2 fruit fly cellular contexts compared by ENCODE assay signal in the genomic region with DNA sequence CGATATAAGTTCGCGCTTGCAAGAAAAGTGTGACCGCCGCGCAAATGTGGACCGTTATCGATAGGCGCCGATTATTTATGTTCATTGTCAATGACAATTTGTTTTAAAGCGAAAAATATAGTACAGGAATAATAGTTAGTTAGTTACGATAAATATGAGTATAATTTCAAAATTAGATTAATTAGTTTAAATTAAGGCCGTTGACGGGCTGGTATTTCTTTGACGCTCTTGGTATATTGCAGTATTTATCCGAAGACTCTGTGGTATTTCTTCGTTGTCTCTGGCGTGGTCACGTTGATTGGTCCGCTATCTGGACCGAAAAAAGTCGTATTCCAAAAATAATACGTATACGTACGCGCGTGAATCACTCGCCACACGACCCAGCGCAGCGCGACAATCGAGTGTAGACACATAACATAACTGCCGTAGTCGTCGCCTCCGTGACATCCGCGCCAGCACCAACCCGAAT.
A peak's percentile ranks its signal among the peaks of the same experiment; 100 is the strongest.
TF ChIP-seq lines count a peak whose summit lies in the region.

No protein-coding gene starts in this region.

TF ChIP-seq in whole organism, adult, 20 proteins besides CTCF, POLR2A, EP300 and RAD21 (continued from another document):
- TF ChIP-seq bab1 (GFP tag; optimal IDR thresholded peaks at IDR 0.05; lab: Kevin White, UChicago): peak; percentile 33
- TF ChIP-seq Clk (GFP tag; optimal IDR thresholded peaks at IDR 0.05; lab: Kevin White, UChicago): no peak

TF ChIP-seq in whole organism, embryonic, 481 proteins besides CTCF, POLR2A, EP300 and RAD21 (continued from another document and continues in another):
- TF ChIP-seq oc (tag; optimal IDR thresholded peaks at IDR 0.05; lab: Kevin White, UChicago) (no peak), CG1647 (GFP tag; optimal IDR thresholded peaks at IDR 0.05; lab: Kevin White, UChicago) (no peak), CG32767 (GFP tag; IDR thresholded peaks at IDR 0.05; lab: Robert Waterston, UW) (peak; percentile 45; the same call in 1 of the 2 replicates), Jarid2 (GFP tag; optimal IDR thresholded peaks at IDR 0.05; lab: Kevin White, UChicago) (peak; percentile 46), E2f2 (GFP tag; IDR thresholded peaks at IDR 0.05; lab: Robert Waterston, UW) (peak; percentile 95), caup (GFP tag; optimal IDR thresholded peaks at IDR 0.05; lab: Kevin White, UChicago; ENCODE audit: severe bottlenecking) (peak; percentile 41), CrebB (tag; optimal IDR thresholded peaks at IDR 0.05; lab: Kevin White, UChicago) (peak; percentile 4), lilli (GFP tag; optimal IDR thresholded peaks at IDR 0.05; lab: Kevin White, UChicago) (peak; percentile 19), CG34224 (GFP tag; IDR thresholded peaks at IDR 0.05; lab: Robert Waterston, UW; ENCODE audit: partially characterized antibody) (peak; percentile 51; the same call in 2 of the 3 replicates), knrl (GFP tag; IDR thresholded peaks at IDR 0.05; lab: Robert Waterston, UW; ENCODE audit: partially characterized antibody) (peak; percentile 60), phol (tag; optimal IDR thresholded peaks at IDR 0.05; lab: Kevin White, UChicago) (peak; percentile 40), sob (GFP tag; IDR thresholded peaks at IDR 0.05; lab: Robert Waterston, UW) (0 out of 2 replicates have a peak, but pooled peaks have one; percentile 9), Myb (GFP tag; optimal IDR thresholded peaks at IDR 0.05; lab: Kevin White, UChicago) (peak; percentile 47), CG16813 (GFP tag; IDR thresholded peaks at IDR 0.05; lab: Robert Waterston, UW; ENCODE audit: partially characterized antibody) (peak; percentile 68), MBD-R2 (GFP tag; IDR thresholded peaks at IDR 0.05; lab: Robert Waterston, UW) (peak; percentile 41; the same call in 1 of the 2 replicates), CG12659 (GFP tag; optimal IDR thresholded peaks at IDR 0.05; lab: Kevin White, UChicago) (peak; percentile 68), CG14710 (tag; optimal IDR thresholded peaks at IDR 0.05; lab: Kevin White, UChicago) (peak; percentile 65), pzg (GFP tag; optimal IDR thresholded peaks at IDR 0.05; lab: Kevin White, UChicago) (peak; percentile 87), CG34376 (GFP tag; optimal IDR thresholded peaks at IDR 0.05; lab: Kevin White, UChicago) (peak; percentile 37), CG13775 (GFP tag; optimal IDR thresholded peaks at IDR 0.05; lab: Kevin White, UChicago) (peak; percentile 10), hkb (optimal IDR thresholded peaks at IDR 0.05; lab: Kevin White, UChicago) (peak; percentile 21), hkb (GFP tag; IDR thresholded peaks at IDR 0.05; lab: Robert Waterston, UW) (no peak; the same call in 1 of the 2 replicates), row (GFP tag; IDR thresholded peaks at IDR 0.05; lab: Robert Waterston, UW) (0 out of 3 replicates have a peak, but pooled peaks have one; percentile 12), sens (GFP tag; lab: Kevin White, UChicago) (peak; percentile 76), CkIIα-i1 (GFP tag; IDR thresholded peaks at IDR 0.05; lab: Robert Waterston, UW) (no peak), CG10267 (tag; optimal IDR thresholded peaks at IDR 0.05; lab: Kevin White, UChicago) (peak; percentile 59), pho (GFP tag; optimal IDR thresholded peaks at IDR 0.05; lab: Kevin White, UChicago) (peak; percentile 22), CG15073 (GFP tag; optimal IDR thresholded peaks at IDR 0.05; lab: Kevin White, UChicago) (no peak), NK7.1 (GFP tag; optimal IDR thresholded peaks at IDR 0.05; lab: Kevin White, UChicago) (no peak), Scr (GFP tag; IDR thresholded peaks at IDR 0.05; lab: Robert Waterston, UW; ENCODE audit: partially characterized antibody) (peak; percentile 68), CG12071 (GFP tag; optimal IDR thresholded peaks at IDR 0.05; lab: Kevin White, UChicago) (peak; percentile 7), chm (GFP tag; IDR thresholded peaks at IDR 0.05; lab: Robert Waterston, UW) (peak; percentile 21; the same call in 1 of the 2 replicates), CG17385 (GFP tag; optimal IDR thresholded peaks at IDR 0.05; lab: Kevin White, UChicago) (no peak), CG13287 (GFP tag; IDR thresholded peaks at IDR 0.05; lab: Robert Waterston, UW; ENCODE audit: partially characterized antibody) (peak; percentile 71), trem (tag; optimal IDR thresholded peaks at IDR 0.05; lab: Kevin White, UChicago) (peak; percentile 78), stwl (tag; optimal IDR thresholded peaks at IDR 0.05; lab: Kevin White, UChicago) (peak; percentile 64), Hmr (GFP tag; optimal IDR thresholded peaks at IDR 0.05; lab: Kevin White, UChicago) (peak; percentile 6), Bgb (GFP tag; IDR thresholded peaks at IDR 0.05; lab: Robert Waterston, UW; ENCODE audit: partially characterized antibody) (peak; percentile 37; the same call in 1 of the 2 replicates), lbe (GFP tag; optimal IDR thresholded peaks at IDR 0.05; lab: Kevin White, UChicago) (peak; percentile 48), Taf1 (GFP tag; IDR thresholded peaks at IDR 0.05; lab: Robert Waterston, UW) (no peak), amos (GFP tag; IDR thresholded peaks at IDR 0.05; lab: Robert Waterston, UW; ENCODE audit: partially characterized antibody) (peak; percentile 53), nmo (GFP tag; optimal IDR thresholded peaks at IDR 0.05; lab: Kevin White, UChicago) (peak; percentile 56), Nf-YC (tag; optimal IDR thresholded peaks at IDR 0.05; lab: Kevin White, UChicago) (peak; percentile 58), p53 (GFP tag; optimal IDR thresholded peaks at IDR 0.05; lab: Kevin White, UChicago) (no peak), CG11560 (tag; IDR thresholded peaks at IDR 0.05; lab: Robert Waterston, UW) (no peak), CG15514 (GFP tag; optimal IDR thresholded peaks at IDR 0.05; lab: Kevin White, UChicago) (peak; percentile 37), HLH3B (GFP tag; IDR thresholded peaks at IDR 0.05; lab: Robert Waterston, UW) (no peak), CG15601 (tag; optimal IDR thresholded peaks at IDR 0.05; lab: Kevin White, UChicago) (peak; percentile 40), hbn (GFP tag; IDR thresholded peaks at IDR 0.05; lab: Robert Waterston, UW; ENCODE audit: partially characterized antibody) (0 out of 2 replicates have a peak, but pooled peaks have one; percentile 31), CG9437 (GFP tag; optimal IDR thresholded peaks at IDR 0.05; lab: Kevin White, UChicago) (no peak), Med (GFP tag; lab: Kevin White, UChicago) (peak; percentile 83), Stat92E (GFP tag; optimal IDR thresholded peaks at IDR 0.05; lab: Kevin White, UChicago) (peak in 1 of 3 experiments; percentile 51), CG12299 (tag; optimal IDR thresholded peaks at IDR 0.05; lab: Kevin White, UChicago) (peak; percentile 12), Ets65A (GFP tag; lab: Kevin White, UChicago) (peak; percentile 25), h (optimal IDR thresholded peaks at IDR 0.05; lab: Kevin White, UChicago) (no peak), HmgZ (tag; optimal IDR thresholded peaks at IDR 0.05; lab: Kevin White, UChicago) (peak; percentile 45), sisA (GFP tag; IDR thresholded peaks at IDR 0.05; lab: Robert Waterston, UW) (no peak), CG14860 (GFP tag; IDR thresholded peaks at IDR 0.05; lab: Robert Waterston, UW; ENCODE audit: partially characterized antibody) (peak; percentile 46; the same call in 2 of the 3 replicates), pros (GFP tag; optimal IDR thresholded peaks at IDR 0.05; lab: Kevin White, UChicago) (no peak), CG12391 (tag; optimal IDR thresholded peaks at IDR 0.05; lab: Kevin White, UChicago) (peak; percentile 42), NfI (GFP tag; optimal IDR thresholded peaks at IDR 0.05; lab: Kevin White, UChicago) (no peak), MESR4 (GFP tag; optimal IDR thresholded peaks at IDR 0.05; lab: Kevin White, UChicago) (peak; percentile 94), sna (GFP tag; IDR thresholded peaks at IDR 0.05; lab: Robert Waterston, UW; ENCODE audit: partially characterized antibody) (0 out of 2 replicates have a peak, but pooled peaks have one; percentile 41), CG6791 (GFP tag; IDR thresholded peaks at IDR 0.05; lab: Robert Waterston, UW; ENCODE audit: partially characterized antibody) (peak; percentile 63; the same call in 2 of the 3 replicates), CG9797 (GFP tag; optimal IDR thresholded peaks at IDR 0.05; lab: Kevin White, UChicago) (peak; percentile 99), Dbx (GFP tag; IDR thresholded peaks at IDR 0.05; lab: Robert Waterston, UW) (no peak; the same call in 2 of the 3 replicates), shn (GFP tag; optimal IDR thresholded peaks at IDR 0.05; lab: Kevin White, UChicago) (no peak), ara (GFP tag; IDR thresholded peaks at IDR 0.05; lab: Robert Waterston, UW) (no peak), Dp (GFP tag; optimal IDR thresholded peaks at IDR 0.05; lab: Kevin White, UChicago) (peak; percentile 94), CG2712 (tag; optimal IDR thresholded peaks at IDR 0.05; lab: Kevin White, UChicago) (peak; percentile 30), slou (GFP tag; optimal IDR thresholded peaks at IDR 0.05; lab: Kevin White, UChicago) (no peak), CG18262 (tag; optimal IDR thresholded peaks at IDR 0.05; lab: Kevin White, UChicago) (peak; percentile 5), inv (GFP tag; IDR thresholded peaks at IDR 0.05; lab: Robert Waterston, UW; ENCODE audit: partially characterized antibody) (peak; percentile 29; the same call in 1 of the 2 replicates), CG33213 (GFP tag; optimal IDR thresholded peaks at IDR 0.05; lab: Kevin White, UChicago) (peak; percentile 32), CG10959 (GFP tag; IDR thresholded peaks at IDR 0.05; lab: Robert Waterston, UW) (no peak), Fer1 (GFP tag; optimal IDR thresholded peaks at IDR 0.05; lab: Kevin White, UChicago) (peak; percentile 47), CG17361 (GFP tag; IDR thresholded peaks at IDR 0.05; lab: Robert Waterston, UW) (peak; percentile 23; the same call in 1 of the 3 replicates), Lpt (GFP tag; optimal IDR thresholded peaks at IDR 0.05; lab: Kevin White, UChicago) (no peak), eyg (GFP tag; optimal IDR thresholded peaks at IDR 0.05; lab: Kevin White, UChicago) (no peak), Hr78 (GFP tag; optimal IDR thresholded peaks at IDR 0.05; lab: Kevin White, UChicago) (peak in 1 of 2 experiments; percentile 25), Pdp1 (GFP tag; optimal IDR thresholded peaks at IDR 0.05; lab: Kevin White, UChicago) (peak in 1 of 2 experiments; percentile 50), Sry-δ (GFP tag; optimal IDR thresholded peaks at IDR 0.05; lab: Kevin White, UChicago) (peak; percentile 57), CG3407 (GFP tag; optimal IDR thresholded peaks at IDR 0.05; lab: Kevin White, UChicago) (no peak), CG15011 (GFP tag; optimal IDR thresholded peaks at IDR 0.05; lab: Kevin White, UChicago) (no peak), CG4328 (GFP tag; optimal IDR thresholded peaks at IDR 0.05; lab: Kevin White, UChicago) (no peak), HLH4C (GFP tag; IDR thresholded peaks at IDR 0.05; lab: Robert Waterston, UW; ENCODE audit: partially characterized antibody) (peak; percentile 63; the same call in 2 of the 3 replicates), tin (GFP tag; optimal IDR thresholded peaks at IDR 0.05; lab: Kevin White, UChicago) (no peak), Bteb2 (GFP tag; optimal IDR thresholded peaks at IDR 0.05; lab: Kevin White, UChicago) (no peak), Ets97D (GFP tag; optimal IDR thresholded peaks at IDR 0.05; lab: Kevin White, UChicago) (peak; percentile 63), vnd (GFP tag; IDR thresholded peaks at IDR 0.05; lab: Robert Waterston, UW; ENCODE audit: partially characterized antibody) (peak; percentile 48; the same call in 1 of the 3 replicates), exex (tag; optimal IDR thresholded peaks at IDR 0.05; lab: Kevin White, UChicago) (no peak), seq (GFP tag; IDR thresholded peaks at IDR 0.05; lab: Robert Waterston, UW) (no peak), bbx (GFP tag; IDR thresholded peaks at IDR 0.05; lab: Robert Waterston, UW; ENCODE audit: partially characterized antibody) (peak; percentile 43; the same call in 1 of the 2 replicates), grau (tag; optimal IDR thresholded peaks at IDR 0.05; lab: Kevin White, UChicago) (peak; percentile 21), repo (GFP tag; optimal IDR thresholded peaks at IDR 0.05; lab: Kevin White, UChicago) (no peak), dimm (GFP tag; IDR thresholded peaks at IDR 0.05; lab: Robert Waterston, UW) (no peak), CG10366 (GFP tag; IDR thresholded peaks at IDR 0.05; lab: Robert Waterston, UW) (no peak), YL-1 (GFP tag; optimal IDR thresholded peaks at IDR 0.05; lab: Kevin White, UChicago) (peak; percentile 58), Dref (GFP tag; IDR thresholded peaks at IDR 0.05; lab: Robert Waterston, UW) (peak; percentile 79), tll (GFP tag; optimal IDR thresholded peaks at IDR 0.05; lab: Kevin White, UChicago) (peak in 1 of 2 experiments; percentile 2), BtbVII (GFP tag; optimal IDR thresholded peaks at IDR 0.05; lab: Kevin White, UChicago) (peak; percentile 16), CG30431 (GFP tag; optimal IDR thresholded peaks at IDR 0.05; lab: Kevin White, UChicago) (no peak), crp (GFP tag; optimal IDR thresholded peaks at IDR 0.05; lab: Kevin White, UChicago) (no peak), CG17359 (tag; optimal IDR thresholded peaks at IDR 0.05; lab: Kevin White, UChicago) (no peak), CoRest (tag; optimal IDR thresholded peaks at IDR 0.05; lab: Kevin White, UChicago) (peak; percentile 24), Mad (GFP tag; optimal IDR thresholded peaks at IDR 0.05; lab: Kevin White, UChicago) (peak; percentile 1), Lhr (GFP tag; optimal IDR thresholded peaks at IDR 0.05; lab: Kevin White, UChicago) (peak; percentile 74), CG17186 (GFP tag; optimal IDR thresholded peaks at IDR 0.05; lab: Kevin White, UChicago) (peak; percentile 50), pb (GFP tag; optimal IDR thresholded peaks at IDR 0.05; lab: Kevin White, UChicago) (no peak), CG7839 (tag; optimal IDR thresholded peaks at IDR 0.05; lab: Kevin White, UChicago) (no peak), CG4854 (GFP tag; optimal IDR thresholded peaks at IDR 0.05; lab: Kevin White, UChicago) (no peak), chn (GFP tag; optimal IDR thresholded peaks at IDR 0.05; lab: Kevin White, UChicago) (no peak), CG10979 (tag; optimal IDR thresholded peaks at IDR 0.05; lab: Kevin White, UChicago) (peak; percentile 28), BEAF-32 (GFP tag; optimal IDR thresholded peaks at IDR 0.05; lab: Kevin White, UChicago) (peak; percentile 78), unc-4 (GFP tag; IDR thresholded peaks at IDR 0.05; lab: Robert Waterston, UW; ENCODE audit: partially characterized antibody) (peak; percentile 70), Deaf1 (tag; optimal IDR thresholded peaks at IDR 0.05; lab: Kevin White, UChicago) (no peak), en (GFP tag; optimal IDR thresholded peaks at IDR 0.05; lab: Kevin White, UChicago) (no peak), CG10147 (GFP tag; optimal IDR thresholded peaks at IDR 0.05; lab: Kevin White, UChicago) (peak; percentile 21)
